Fruit fly (Drosophila melanogaster) whole organism, wandering third instar larva: ENCODE data around the gene CG3679.
A peak's percentile ranks its signal among the peaks of the same experiment; 100 is the strongest.

Source experiments
- Abd-B ChIP-seq: fragments of >200 bp; optimal IDR thresholded peaks from 2 replicates; lab custom pipeline; 2017; ENCODE audit warnings: missing biosample characterization, missing genetic modification characterization
- CG32264 ChIP-seq: fragments of 200-800 bp; sonication (Bioruptor generic); optimal IDR thresholded peaks from 2 replicates; lab custom pipeline; 2016; ENCODE audit warnings: missing biosample characterization, missing genetic modification characterization
- CG9705 ChIP-seq: fragments of 200-800 bp; sonication (Bioruptor generic); optimal IDR thresholded peaks from 2 replicates; lab custom pipeline; 2018; ENCODE audit warnings: missing biosample characterization, mild to moderate bottlenecking, missing genetic modification characterization
- CrebA ChIP-seq: fragments of 200-800 bp; sonication (Bioruptor generic); optimal IDR thresholded peaks from 2 replicates; lab custom pipeline; 2016; ENCODE audit warnings: missing biosample characterization, mild to moderate bottlenecking, missing genetic modification characterization, borderline replicate concordance
- Dfd ChIP-seq: fragments of >200 bp; optimal IDR thresholded peaks from 2 replicates; lab custom pipeline; 2017; ENCODE audit warnings: missing biosample characterization, missing genetic modification characterization
- Dif ChIP-seq: fragments of 200-275, 200-300 bp; sonication (Bioruptor generic); optimal IDR thresholded peaks from 2 replicates; lab custom pipeline; 2018; ENCODE audit warnings: missing biosample characterization, missing genetic modification characterization; ENCODE audit not compliant: partially characterized antibody
- GATAd ChIP-seq: sonication (Bioruptor generic); optimal IDR thresholded peaks from 2 replicates; lab custom pipeline; 2016; ENCODE audit warnings: missing biosample characterization, missing genetic modification characterization
- HLH106 ChIP-seq: fragments of 200-800 bp; optimal IDR thresholded peaks from 3 replicates; lab custom pipeline; 2019; ENCODE audit warnings: missing biosample characterization, mild to moderate bottlenecking, missing genetic modification characterization, moderate library complexity
- Hnf4 ChIP-seq: fragments of 200-800 bp; sonication (Bioruptor generic); optimal IDR thresholded peaks from 2 replicates; lab custom pipeline; 2016; ENCODE audit warnings: missing biosample characterization, mild to moderate bottlenecking, missing genetic modification characterization
- Hr78 ChIP-seq: fragments of >200 bp; optimal IDR thresholded peaks from 2 replicates; lab custom pipeline; 2017; ENCODE audit warnings: missing biosample characterization, missing genetic modification characterization
- Hr83 ChIP-seq: fragments of 200-300 bp; sonication (Bioruptor generic); optimal IDR thresholded peaks from 2 replicates; lab custom pipeline; 2016; ENCODE audit warnings: missing biosample characterization, mild to moderate bottlenecking, missing genetic modification characterization, moderate library complexity; ENCODE audit not compliant: poor library complexity, severe bottlenecking
- Jra ChIP-seq: sonication (Bioruptor generic); optimal IDR thresholded peaks from 2 replicates; lab custom pipeline; 2016; ENCODE audit warnings: missing biosample characterization, missing genetic modification characterization
- Mio ChIP-seq: sonication (Bioruptor generic); optimal IDR thresholded peaks from 2 replicates; lab custom pipeline; 2016; ENCODE audit warnings: missing biosample characterization, missing genetic modification characterization
- Myc ChIP-seq: fragments of >200 bp; optimal IDR thresholded peaks from 2 replicates; lab custom pipeline; 2017
- N ChIP-seq: fragments of >200 bp; optimal IDR thresholded peaks from 2 replicates; lab custom pipeline; 2018; ENCODE audit warnings: missing biosample characterization, missing external identifiers, missing genetic modification characterization
- OdsH ChIP-seq: fragments of 200-800 bp; sonication (Bioruptor generic); optimal IDR thresholded peaks from 2 replicates; lab custom pipeline; 2016; ENCODE audit warnings: missing biosample characterization, mild to moderate bottlenecking, missing genetic modification characterization
- Rel ChIP-seq, 2 experiments: fragments of 200-800 bp; sonication (Bioruptor generic) in 1 of 2; optimal IDR thresholded peaks; 2 replicates in 1 of 2; 3 replicates in 1 of 2; lab custom pipeline; 2016 to 2019; ENCODE audit warnings: mild to moderate bottlenecking in 2 of 2, missing biosample characterization in 2 of 2, missing genetic modification characterization in 2 of 2, moderate library complexity in 1 of 2
- Sp1 ChIP-seq: fragments of 200-800 bp; sonication (Bioruptor generic); optimal IDR thresholded peaks from 3 replicates; lab custom pipeline; 2019; ENCODE audit warnings: missing biosample characterization, mild to moderate bottlenecking, missing genetic modification characterization, moderate library complexity
- Vsx2 ChIP-seq: fragments of 200-300, 225-300 bp; sonication (Bioruptor generic); optimal IDR thresholded peaks from 2 replicates; lab custom pipeline; 2018; ENCODE audit warnings: missing biosample characterization, missing genetic modification characterization; ENCODE audit not compliant: partially characterized antibody
- br ChIP-seq: fragments of 200-800 bp; sonication (Bioruptor generic); optimal IDR thresholded peaks from 2 replicates; lab custom pipeline; 2016; ENCODE audit warnings: missing biosample characterization, missing genetic modification characterization
- brk ChIP-seq: fragments of 200-800 bp; sonication (Bioruptor generic); optimal IDR thresholded peaks from 2 replicates; lab custom pipeline; 2016; ENCODE audit warnings: missing biosample characterization, mild to moderate bottlenecking, missing genetic modification characterization
- dl ChIP-seq, 2 experiments: fragments of 175-275, 200-275 bp in 1 of 2; fragments of 200-275 bp in 1 of 2; sonication (Bioruptor generic); optimal IDR thresholded peaks; lab custom pipeline; 2018; ENCODE audit warnings: mild to moderate bottlenecking in 2 of 2, missing biosample characterization in 2 of 2, missing genetic modification characterization in 2 of 2, moderate library complexity in 2 of 2; ENCODE audit not compliant: partially characterized antibody in 2 of 2, insufficient read depth in 1 of 2
- dmrt93B ChIP-seq: fragments of 200-800 bp; sonication (Bioruptor generic); optimal IDR thresholded peaks from 2 replicates; lab custom pipeline; 2018; ENCODE audit warnings: missing biosample characterization, mild to moderate bottlenecking, missing genetic modification characterization
- dsf ChIP-seq: sonication (Bioruptor generic); optimal IDR thresholded peaks from 2 replicates; lab custom pipeline; 2016; ENCODE audit warnings: missing biosample characterization, missing genetic modification characterization, borderline replicate concordance
- ey ChIP-seq: fragments of 200-800 bp; sonication (Bioruptor generic); optimal IDR thresholded peaks from 2 replicates; lab custom pipeline; 2016; ENCODE audit warnings: missing biosample characterization, missing genetic modification characterization
- foxo ChIP-seq, 2 experiments: fragments of 200-800 bp; sonication (Bioruptor generic); optimal IDR thresholded peaks; 2 replicates in 1 of 2; 3 replicates in 1 of 2; lab custom pipeline; 2016 to 2017; ENCODE audit warnings: missing biosample characterization in 2 of 2, missing genetic modification characterization in 2 of 2
- fru ChIP-seq: fragments of 200-800 bp; sonication (Bioruptor generic); optimal IDR thresholded peaks from 3 replicates; lab custom pipeline; 2016; ENCODE audit warnings: missing biosample characterization, mild to moderate bottlenecking, missing genetic modification characterization
- h ChIP-seq: fragments of 200-800 bp; sonication (Bioruptor generic); optimal IDR thresholded peaks from 3 replicates; lab custom pipeline; 2016; ENCODE audit warnings: missing biosample characterization, mild to moderate bottlenecking, missing genetic modification characterization
- jim ChIP-seq: fragments of 175-275, 200-325 bp; sonication (Bioruptor generic); optimal IDR thresholded peaks from 2 replicates; lab custom pipeline; 2016; ENCODE audit warnings: missing biosample characterization, mild to moderate bottlenecking, missing genetic modification characterization
- lola ChIP-seq: fragments of >200 bp; optimal IDR thresholded peaks from 2 replicates; lab custom pipeline; 2017; ENCODE audit warnings: missing biosample characterization, missing genetic modification characterization
- pan ChIP-seq: fragments of >200 bp; optimal IDR thresholded peaks from 2 replicates; lab custom pipeline; 2017
- psq ChIP-seq: fragments of 200-800 bp; sonication (Bioruptor generic); optimal IDR thresholded peaks from 3 replicates; lab custom pipeline; 2017; ENCODE audit warnings: missing biosample characterization, mild to moderate bottlenecking, missing genetic modification characterization, moderate library complexity
- rgr ChIP-seq: fragments of 200-800 bp; sonication (Bioruptor generic); optimal IDR thresholded peaks from 3 replicates; lab custom pipeline; 2016; ENCODE audit warnings: missing biosample characterization, mild to moderate bottlenecking, missing genetic modification characterization
- sage ChIP-seq: fragments of 200-800 bp; sonication (Bioruptor generic); optimal IDR thresholded peaks from 2 replicates; lab custom pipeline; 2016; ENCODE audit warnings: missing biosample characterization, mild to moderate bottlenecking, missing genetic modification characterization
- sv ChIP-seq: fragments of 200-800 bp; sonication (Bioruptor generic); optimal IDR thresholded peaks from 3 replicates; lab custom pipeline; 2016; ENCODE audit warnings: missing biosample characterization, missing genetic modification characterization
- tai ChIP-seq: sonication (Bioruptor generic); optimal IDR thresholded peaks from 2 replicates; lab custom pipeline; 2016; ENCODE audit warnings: missing biosample characterization, missing genetic modification characterization
- usp ChIP-seq: fragments of >200 bp; optimal IDR thresholded peaks from 2 replicates; lab custom pipeline; 2017; ENCODE audit warnings: missing biosample characterization, missing genetic modification characterization
- woc ChIP-seq: sonication (Bioruptor generic); optimal IDR thresholded peaks from 2 replicates; lab custom pipeline; 2016; ENCODE audit warnings: missing biosample characterization, mild to moderate bottlenecking, missing genetic modification characterization

CG3679 gene

DNA sequence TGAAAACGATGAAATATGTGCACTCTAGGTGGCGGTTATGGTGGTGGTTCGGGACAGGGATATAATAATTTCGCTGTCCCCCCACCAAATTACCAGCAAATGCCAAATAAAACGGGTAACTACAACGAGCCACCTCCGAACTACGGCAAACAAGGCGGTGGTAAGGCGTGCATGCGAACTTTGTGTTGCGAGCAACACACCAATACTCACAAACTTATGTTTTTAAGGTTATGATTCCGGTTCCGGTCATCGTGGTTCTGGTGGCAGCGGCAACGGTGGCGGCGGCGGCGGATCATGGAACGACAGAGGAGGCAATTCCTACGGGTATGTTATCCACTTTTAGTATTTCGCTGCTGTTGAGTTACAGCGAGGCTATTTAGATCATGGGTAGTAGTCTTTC lies 14.7 kb upstream of the CG3679 start:
- TF ChIP-seq woc (no peak), CG32264 (GFP tag; lab: Kevin White, UChicago) (no peak), sage (no peak), HLH106 (tag; lab: Kevin White, UChicago) (no peak), Myc (lab: Kevin White, UChicago) (no peak), dl (GFP tag; optimal IDR thresholded peaks at IDR 0.05; lab: Kevin White, UChicago; ENCODE audit: insufficient read depth in 1 of 2, partially characterized antibody in 2 of 2) (no peak), fru (GFP tag; lab: Kevin White, UChicago) (no peak), lola (GFP tag; lab: Kevin White, UChicago) (no peak), rgr (no peak), tai (GFP tag; lab: Kevin White, UChicago) (no peak), Abd-B (GFP tag; lab: Kevin White, UChicago) (no peak)
- TF ChIP-seq, all 38 proteins: peak for 0

DNA sequence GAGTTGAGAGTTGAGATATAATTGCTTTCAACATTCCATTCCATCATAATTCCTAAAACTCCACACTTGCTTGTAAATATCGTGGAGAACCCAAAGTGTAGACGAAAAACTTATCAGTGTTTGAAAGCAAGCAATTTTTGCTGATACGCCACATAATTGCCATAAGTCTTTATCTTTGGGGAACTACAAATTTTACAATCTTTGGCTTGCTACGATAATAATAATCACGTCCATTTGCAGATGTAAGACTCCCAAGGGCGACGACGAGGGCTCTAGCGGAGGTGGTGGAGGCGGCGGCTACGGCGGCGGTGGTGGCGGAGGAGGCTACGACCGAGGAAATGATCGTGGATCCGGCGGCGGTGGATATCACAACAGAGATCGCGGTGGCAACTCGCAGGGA lies 11.0 kb upstream of the CG3679 start:
- TF ChIP-seq Rel (GFP tag; optimal IDR thresholded peaks at IDR 0.05; lab: Kevin White, UChicago), result no peak
- peak; percentile 56 for TF ChIP-seq Rel (tag; optimal IDR thresholded peaks at IDR 0.05; lab: Kevin White, UChicago)
- TF ChIP-seq ey (GFP tag; lab: Kevin White, UChicago), result no peak
- TF ChIP-seq Dif (GFP tag; lab: Kevin White, UChicago), result no peak

DNA sequence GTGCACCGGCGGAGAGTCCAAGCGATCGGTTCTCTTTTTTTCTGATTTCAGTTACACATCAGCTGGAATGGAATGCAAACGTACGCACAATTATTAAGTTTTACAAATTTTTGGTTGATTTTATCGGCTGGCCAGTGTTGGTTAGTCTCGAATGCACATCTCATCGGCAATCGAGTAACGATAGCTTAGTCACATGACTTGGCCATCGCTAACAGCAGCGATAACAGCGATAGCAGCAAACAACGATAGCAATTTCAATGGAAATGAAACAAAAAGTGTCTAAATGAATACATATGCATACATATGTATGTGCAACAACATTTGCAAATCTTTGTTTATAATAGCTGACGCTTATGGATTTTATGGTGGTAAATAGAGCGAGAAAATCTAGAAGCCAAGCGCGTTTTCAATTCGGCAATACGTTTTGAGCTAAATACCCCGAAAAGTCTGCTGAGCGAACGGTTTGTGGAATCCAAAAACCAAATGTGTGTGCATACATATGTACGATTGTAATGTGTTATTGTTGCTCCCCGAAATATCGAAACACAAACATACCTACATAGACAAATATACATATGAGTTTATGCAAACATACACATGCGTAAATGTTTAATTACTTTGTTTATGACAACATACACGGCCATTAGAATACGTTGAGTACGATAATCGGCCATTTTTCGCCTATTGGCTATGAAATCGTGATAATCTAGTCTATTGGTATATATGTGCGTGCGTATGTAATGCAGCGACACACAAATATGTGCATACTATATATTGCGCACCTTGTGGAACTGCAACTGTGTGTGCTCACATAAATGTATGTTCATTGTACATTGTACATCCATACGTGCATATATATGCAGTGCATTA lies 7.0 kb upstream of the CG3679 start, which contains the start of gene CG3632:
CG3632 (plus strand) TSS at position 249 of the 870 bp plus-strand sequence.
- peak in 1 of 2 experiments; percentile 76 for TF ChIP-seq foxo (GFP tag; optimal IDR thresholded peaks at IDR 0.05; lab: Kevin White, UChicago)
- peak; percentile 0 for TF ChIP-seq CG32264 (GFP tag; lab: Kevin White, UChicago)
- no peak for TF ChIP-seq brk (GFP tag; lab: Kevin White, UChicago)
- peak; percentile 36 for TF ChIP-seq CG9705 (GFP tag; lab: Kevin White, UChicago)
- TF ChIP-seq usp, result no peak
- TF ChIP-seq N (GFP tag; lab: Kevin White, UChicago), result no peak
- no peak for TF ChIP-seq Abd-B (GFP tag; lab: Kevin White, UChicago)
- peak; percentile 33 for TF ChIP-seq psq (GFP tag; lab: Kevin White, UChicago)
- peak; percentile 29 for TF ChIP-seq ey (GFP tag; lab: Kevin White, UChicago)
- peak; percentile 79 for TF ChIP-seq Jra (GFP tag; lab: Kevin White, UChicago)
- TF ChIP-seq Myc (lab: Kevin White, UChicago), result peak; percentile 25
- TF ChIP-seq br (GFP tag; lab: Kevin White, UChicago), result peak; percentile 41
- no peak for TF ChIP-seq dl (GFP tag; optimal IDR thresholded peaks at IDR 0.05; lab: Kevin White, UChicago; ENCODE audit: insufficient read depth in 1 of 2, partially characterized antibody in 2 of 2)
- TF ChIP-seq fru (GFP tag; lab: Kevin White, UChicago), result no peak
- TF ChIP-seq dmrt93B (GFP tag; lab: Kevin White, UChicago), result no peak
- peak; percentile 93 for TF ChIP-seq Hr83 (GFP tag; lab: Kevin White, UChicago)
- no peak for TF ChIP-seq Mio (GFP tag; lab: Kevin White, UChicago)
- TF ChIP-seq rgr, result peak; percentile 57
- peak; percentile 79 for TF ChIP-seq Hnf4
- no peak for TF ChIP-seq Dfd
- TF ChIP-seq pan, result no peak
- TF ChIP-seq Hr78 (GFP tag; lab: Kevin White, UChicago), result no peak
- no peak for TF ChIP-seq CrebA
- TF ChIP-seq Rel (GFP tag; optimal IDR thresholded peaks at IDR 0.05; lab: Kevin White, UChicago), result no peak
- TF ChIP-seq Rel (tag; optimal IDR thresholded peaks at IDR 0.05; lab: Kevin White, UChicago), result peak; percentile 42
- peak; percentile 45 for TF ChIP-seq HLH106 (tag; lab: Kevin White, UChicago)
- peak; percentile 41 for TF ChIP-seq Sp1
- peak; percentile 27 for TF ChIP-seq dsf (GFP tag; lab: Kevin White, UChicago)
- peak; percentile 4 for TF ChIP-seq OdsH (GFP tag; lab: Kevin White, UChicago)
- TF ChIP-seq tai (GFP tag; lab: Kevin White, UChicago), result no peak
- TF ChIP-seq sage, result no peak
- peak; percentile 66 for TF ChIP-seq h
- peak; percentile 36 for TF ChIP-seq GATAd
- peak; percentile 17 for TF ChIP-seq jim (GFP tag; lab: Kevin White, UChicago)
- TF ChIP-seq sv (GFP tag; lab: Kevin White, UChicago), result no peak
- TF ChIP-seq lola (GFP tag; lab: Kevin White, UChicago), result peak; percentile 44
- TF ChIP-seq woc, result no peak
- no peak for TF ChIP-seq Dif (GFP tag; lab: Kevin White, UChicago)
- no peak for TF ChIP-seq Vsx2 (GFP tag; lab: Kevin White, UChicago)
- TF ChIP-seq, all 38 proteins: peak for 20
